Worm (Caenorhabditis elegans) whole organism, L2 larva: ENCODE measurements around the gene cdc-50.B.

Experiments
- C34F6.9 ChIP-seq: fragments of 150-350 bp; optimal IDR thresholded peaks from 2 replicates; lab custom pipeline; 2014; ENCODE audit warnings: missing biosample characterization, missing genetic modification characterization
- F13H6.1 ChIP-seq: sonication (generic microtip); optimal IDR thresholded peaks from 2 replicates; lab custom pipeline; 2016; ENCODE audit warnings: missing genetic modification characterization, missing compliant biosample characterization
- R02D3.7 ChIP-seq: fragments of 150-350 bp; optimal IDR thresholded peaks from 2 replicates; lab custom pipeline; 2014; ENCODE audit warnings: missing biosample characterization, missing genetic modification characterization
- Y55F3AM.14 ChIP-seq: fragments of 200-800 bp; sonication (Bioruptor generic); optimal IDR thresholded peaks from 2 replicates; lab custom pipeline; 2018; ENCODE audit warnings: mild to moderate bottlenecking, missing genetic modification characterization, missing compliant biosample characterization
- alr-1 ChIP-seq: fragments of 150-350 bp; optimal IDR thresholded peaks from 2 replicates; lab custom pipeline; 2014; ENCODE audit warnings: missing biosample characterization, missing genetic modification characterization
- aly-2 ChIP-seq: fragments of 150-350 bp; optimal IDR thresholded peaks from 2 replicates; lab custom pipeline; 2014; ENCODE audit warnings: missing biosample characterization, missing genetic modification characterization
- ama-1 ChIP-seq: fragments of 150-350 bp; optimal IDR thresholded peaks from 2 replicates; lab custom pipeline; 2018; ENCODE audit warnings: inconsistent platforms
- blmp-1 ChIP-seq: sonication (generic microtip); optimal IDR thresholded peaks from 2 replicates; lab custom pipeline; 2017; ENCODE audit warnings: missing genetic modification characterization, mild to moderate bottlenecking, missing compliant biosample characterization, antibody characterized with exemption, moderate library complexity; ENCODE audit not compliant: insufficient read depth
- ceh-16 ChIP-seq: fragments of 150-350 bp; optimal IDR thresholded peaks from 2 replicates; lab custom pipeline; 2014; ENCODE audit warnings: missing biosample characterization, missing genetic modification characterization
- ceh-82 ChIP-seq: fragments of 150-350 bp; optimal IDR thresholded peaks from 2 replicates; lab custom pipeline; 2014; ENCODE audit warnings: missing biosample characterization, missing genetic modification characterization
- crh-2 ChIP-seq: sonication (generic microtip); optimal IDR thresholded peaks from 2 replicates; lab custom pipeline; 2017; ENCODE audit warnings: missing biosample characterization, missing genetic modification characterization
- dmd-4 ChIP-seq: sonication (generic microtip); optimal IDR thresholded peaks from 2 replicates; lab custom pipeline; 2017; ENCODE audit warnings: missing biosample characterization, missing genetic modification characterization
- egl-27 ChIP-seq: sonication (generic microtip); optimal IDR thresholded peaks from 3 replicates; lab custom pipeline; 2017; ENCODE audit warnings: missing biosample characterization, missing genetic modification reagents, missing genetic modification characterization
- elt-1 ChIP-seq: fragments of 150-350 bp; optimal IDR thresholded peaks from 2 replicates; lab custom pipeline; 2014; ENCODE audit warnings: missing biosample characterization, missing genetic modification characterization
- elt-3 ChIP-seq: sonication (generic microtip); optimal IDR thresholded peaks from 2 replicates; lab custom pipeline; 2017; ENCODE audit warnings: missing biosample characterization, missing genetic modification characterization
- fos-1 ChIP-seq: fragments of 150-350 bp; optimal IDR thresholded peaks from 2 replicates; lab custom pipeline; 2014; ENCODE audit warnings: missing biosample characterization, missing genetic modification characterization
- gmeb-1 ChIP-seq: fragments of 150-350 bp; optimal IDR thresholded peaks from 2 replicates; lab custom pipeline; 2014; ENCODE audit warnings: missing biosample characterization, missing genetic modification characterization
- lin-11 ChIP-seq: fragments of 150-350 bp; sonication (generic microtip); optimal IDR thresholded peaks from 2 replicates; lab custom pipeline; 2014; ENCODE audit warnings: missing biosample characterization, missing genetic modification characterization, inconsistent platforms, mixed read lengths
- lin-39 ChIP-seq: fragments of 150-350 bp; optimal IDR thresholded peaks from 2 replicates; lab custom pipeline; 2014; ENCODE audit warnings: missing biosample characterization, missing genetic modification reagents, missing genetic modification characterization
- lsy-2 ChIP-seq, 2 experiments: fragments of 150-350 bp in 1 of 2; sonication (generic microtip) in 1 of 2; optimal IDR thresholded peaks; 2 replicates each; lab custom pipeline; 2014 to 2017; ENCODE audit warnings: missing biosample characterization in 2 of 2, missing genetic modification characterization in 2 of 2
- mab-5 ChIP-seq: fragments of 150-350 bp; optimal IDR thresholded peaks from 2 replicates; lab custom pipeline; 2014; ENCODE audit warnings: missing biosample characterization, missing genetic modification characterization
- mbf-1 ChIP-seq: sonication (generic microtip); optimal IDR thresholded peaks from 2 replicates; lab custom pipeline; 2017; ENCODE audit warnings: missing biosample characterization, missing genetic modification characterization
- mdl-1 ChIP-seq, 2 experiments: fragments of 150-350 bp in 1 of 2; sonication (generic microtip) in 1 of 2; optimal IDR thresholded peaks; 2 replicates each; lab custom pipeline; 2017; ENCODE audit warnings: missing biosample characterization in 2 of 2, missing genetic modification characterization in 2 of 2
- nhr-10 ChIP-seq: sonication (generic microtip); optimal IDR thresholded peaks from 2 replicates; lab custom pipeline; 2017; ENCODE audit warnings: missing biosample characterization, missing genetic modification characterization
- nhr-11 ChIP-seq: fragments of 150-350 bp; optimal IDR thresholded peaks from 2 replicates; lab custom pipeline; 2014; ENCODE audit warnings: missing biosample characterization, missing genetic modification characterization
- nhr-12 ChIP-seq: fragments of 150-350 bp; optimal IDR thresholded peaks from 2 replicates; lab custom pipeline; 2014; ENCODE audit warnings: missing biosample characterization, missing genetic modification characterization
- nhr-129 ChIP-seq: fragments of 150-350 bp; optimal IDR thresholded peaks from 2 replicates; lab custom pipeline; 2014; ENCODE audit warnings: missing biosample characterization, missing genetic modification characterization
- nhr-21 ChIP-seq: fragments of 150-350 bp; optimal IDR thresholded peaks from 2 replicates; lab custom pipeline; 2014; ENCODE audit warnings: missing biosample characterization, missing genetic modification characterization
- nhr-23 ChIP-seq: fragments of 150-350 bp; optimal IDR thresholded peaks from 2 replicates; lab custom pipeline; 2014; ENCODE audit warnings: missing biosample characterization, missing genetic modification reagents, missing genetic modification characterization
- nhr-237 ChIP-seq: fragments of 150-350 bp; optimal IDR thresholded peaks from 2 replicates; lab custom pipeline; 2014; ENCODE audit warnings: missing biosample characterization, missing genetic modification characterization
- nhr-25 ChIP-seq: fragments of 150-350 bp; sonication (generic microtip); optimal IDR thresholded peaks from 3 replicates; lab custom pipeline; 2014; ENCODE audit warnings: missing biosample characterization, missing genetic modification characterization
- nhr-6 ChIP-seq: fragments of 150-350 bp; optimal IDR thresholded peaks from 2 replicates; lab custom pipeline; 2014; ENCODE audit warnings: missing biosample characterization, missing genetic modification characterization
- nhr-77 ChIP-seq: fragments of 150-350 bp; optimal IDR thresholded peaks from 2 replicates; lab custom pipeline; 2014; ENCODE audit warnings: missing biosample characterization, missing genetic modification characterization
- peb-1 ChIP-seq: fragments of 150-350 bp; optimal IDR thresholded peaks from 2 replicates; lab custom pipeline; 2014; ENCODE audit warnings: missing biosample characterization, missing genetic modification characterization
- sem-4 ChIP-seq: fragments of 150-350 bp; optimal IDR thresholded peaks from 2 replicates; lab custom pipeline; 2014; ENCODE audit warnings: missing biosample characterization, missing genetic modification reagents, missing genetic modification characterization
- skn-1 ChIP-seq: sonication (generic microtip); optimal IDR thresholded peaks from 2 replicates; lab custom pipeline; 2017; ENCODE audit warnings: missing biosample characterization, missing genetic modification characterization
- sma-3 ChIP-seq: sonication (generic microtip); optimal IDR thresholded peaks from 2 replicates; lab custom pipeline; 2016; ENCODE audit warnings: missing genetic modification reagents, missing genetic modification characterization, missing compliant biosample characterization
- sma-9 ChIP-seq, 2 experiments: fragments of 150-350 bp in 1 of 2; sonication (generic microtip) in 1 of 2; optimal IDR thresholded peaks; 2 replicates each; lab custom pipeline; 2014 to 2016; ENCODE audit warnings: missing genetic modification characterization in 2 of 2, mild to moderate bottlenecking in 1 of 2, missing biosample characterization in 1 of 2, missing compliant biosample characterization in 1 of 2, missing genetic modification reagents in 1 of 2, moderate library complexity in 1 of 2
- snpc-4 ChIP-seq: fragments of 150-350 bp; optimal IDR thresholded peaks from 2 replicates; lab custom pipeline; 2014; ENCODE audit warnings: missing biosample characterization, missing genetic modification characterization
- unc-39 ChIP-seq: fragments of 150-350 bp; optimal IDR thresholded peaks from 2 replicates; lab custom pipeline; 2014; ENCODE audit warnings: missing biosample characterization, missing genetic modification characterization
- unc-55 ChIP-seq: fragments of 150-350 bp; sonication (generic microtip); optimal IDR thresholded peaks from 3 replicates; lab custom pipeline; 2014; ENCODE audit warnings: missing biosample characterization, missing genetic modification reagents, missing genetic modification characterization
- unc-62 ChIP-seq: fragments of 150-350 bp; optimal IDR thresholded peaks from 2 replicates; lab custom pipeline; 2014; ENCODE audit warnings: missing biosample characterization, missing genetic modification reagents, missing genetic modification characterization
- zag-1 ChIP-seq: fragments of 150-350 bp; optimal IDR thresholded peaks from 2 replicates; lab custom pipeline; 2014; ENCODE audit warnings: missing biosample characterization, missing genetic modification characterization
- ztf-1 ChIP-seq: fragments of 200-800 bp; sonication (Bioruptor generic); conservative IDR thresholded peaks from 2 replicates; pipeline ENCODE4 v1.3.6; 2022; ENCODE audit warnings: missing genetic modification characterization, missing compliant biosample characterization
- ztf-11 ChIP-seq: sonication (generic microtip); optimal IDR thresholded peaks from 2 replicates; lab custom pipeline; 2017; ENCODE audit warnings: missing biosample characterization, missing genetic modification characterization
- ztf-4 ChIP-seq: fragments of 150-350 bp; optimal IDR thresholded peaks from 2 replicates; lab custom pipeline; 2014; ENCODE audit warnings: missing biosample characterization, missing genetic modification characterization

The cdc-50.B gene

ce11 chrIV:8793223-8793622, 28.6 kb downstream of the cdc-50.B start:
- no peak for TF ChIP-seq snpc-4 (tag; lab: Kevin White, UChicago)
- TF ChIP-seq nhr-237 (tag; lab: Kevin White, UChicago), result no peak
- TF ChIP-seq mab-5 (tag; lab: Kevin White, UChicago), result no peak
- no peak for TF ChIP-seq mbf-1 (tag; lab: Kevin White, UChicago)
- TF ChIP-seq ceh-16 (tag; lab: Kevin White, UChicago), result no peak
- peak; percentile 57 for TF ChIP-seq nhr-25 (tag; lab: Kevin White, UChicago)
- TF ChIP-seq blmp-1 (tag; lab: Kevin White, UChicago), result peak; percentile 74
- no peak for TF ChIP-seq C34F6.9 (tag; lab: Kevin White, UChicago)
- no peak for TF ChIP-seq lin-11
- TF ChIP-seq peb-1 (tag; lab: Kevin White, UChicago), result no peak
- peak; percentile 79 for TF ChIP-seq sma-9 (GFP tag; optimal IDR thresholded peaks at IDR 0.05; lab: Kevin White, UChicago)
- TF ChIP-seq sma-9 (tag; optimal IDR thresholded peaks at IDR 0.05; lab: Kevin White, UChicago), result no peak
- TF ChIP-seq nhr-77 (tag; lab: Kevin White, UChicago), result no peak
- TF ChIP-seq nhr-21 (tag; lab: Kevin White, UChicago), result peak; percentile 77
- peak; percentile 38 for TF ChIP-seq Y55F3AM.14 (GFP tag; lab: Kevin White, UChicago)
- TF ChIP-seq elt-1 (tag; lab: Kevin White, UChicago), result no peak
- peak; percentile 61 for TF ChIP-seq egl-27 (tag; lab: Kevin White, UChicago)
- no peak for TF ChIP-seq ceh-82 (tag; lab: Kevin White, UChicago)
- TF ChIP-seq sma-3 (GFP tag; lab: Kevin White, UChicago), result peak; percentile 68
- TF ChIP-seq unc-39 (tag; lab: Kevin White, UChicago), result no peak
- peak; percentile 8 for TF ChIP-seq F13H6.1
- TF ChIP-seq nhr-12, result no peak
- no peak for TF ChIP-seq ztf-4 (tag; lab: Kevin White, UChicago)
- TF ChIP-seq dmd-4 (tag; lab: Kevin White, UChicago), result no peak
- no peak for TF ChIP-seq nhr-6 (tag; lab: Kevin White, UChicago)
- TF ChIP-seq sem-4 (tag; lab: Kevin White, UChicago), result peak; percentile 42
- TF ChIP-seq ama-1 (lab: Kevin White, UChicago), result no peak
- peak; percentile 92 for TF ChIP-seq fos-1

ce11 chrIV:8794895-8795665, 30.4 kb downstream of the cdc-50.B start:
- TF ChIP-seq nhr-237 (tag; lab: Kevin White, UChicago) (no peak), elt-1 (tag; lab: Kevin White, UChicago) (no peak), gmeb-1 (peak; percentile 17), sma-9 (GFP tag; optimal IDR thresholded peaks at IDR 0.05; lab: Kevin White, UChicago) (peak; percentile 90), sma-9 (tag; optimal IDR thresholded peaks at IDR 0.05; lab: Kevin White, UChicago) (no peak), lsy-2 (tag; optimal IDR thresholded peaks at IDR 0.05; lab: Kevin White, UChicago) (peak; percentile 1 to 67), blmp-1 (tag; lab: Kevin White, UChicago) (peak; percentile 88), nhr-11 (tag; lab: Kevin White, UChicago) (no peak), alr-1 (tag; lab: Kevin White, UChicago) (no peak), unc-62 (peak; percentile 45), sma-3 (GFP tag; lab: Kevin White, UChicago) (peak; percentile 77), ama-1 (lab: Kevin White, UChicago) (no peak), nhr-25 (tag; lab: Kevin White, UChicago) (peak; percentile 89), ztf-1 (GFP tag; lab: Robert Waterston, UW) (no peak), elt-3 (tag; lab: Kevin White, UChicago) (no peak), lin-39 (tag; lab: Kevin White, UChicago) (no peak), unc-39 (tag; lab: Kevin White, UChicago) (peak; percentile 29), F13H6.1 (peak; percentile 93), nhr-10 (tag; lab: Kevin White, UChicago) (no peak), mab-5 (tag; lab: Kevin White, UChicago) (peak; percentile 31), dmd-4 (tag; lab: Kevin White, UChicago) (no peak), zag-1 (tag; lab: Kevin White, UChicago) (peak; percentile 82), ztf-11 (tag; lab: Kevin White, UChicago) (no peak), fos-1 (peak; percentile 80), nhr-21 (tag; lab: Kevin White, UChicago) (peak; percentile 89), peb-1 (tag; lab: Kevin White, UChicago) (no peak), nhr-23 (tag; lab: Kevin White, UChicago) (no peak), aly-2 (tag; lab: Kevin White, UChicago) (no peak), nhr-6 (tag; lab: Kevin White, UChicago) (peak; percentile 70), skn-1 (tag; lab: Kevin White, UChicago) (no peak), Y55F3AM.14 (GFP tag; lab: Kevin White, UChicago) (peak; percentile 97), unc-55 (GFP tag; lab: Kevin White, UChicago) (peak; percentile 56), mbf-1 (tag; lab: Kevin White, UChicago) (no peak), nhr-12 (no peak), mdl-1 (tag; optimal IDR thresholded peaks at IDR 0.05; lab: Kevin White, UChicago) (peak; percentile 80 to 93), ztf-4 (tag; lab: Kevin White, UChicago) (peak; percentile 87), R02D3.7 (no peak), ceh-16 (tag; lab: Kevin White, UChicago) (peak; percentile 97), crh-2 (tag; lab: Kevin White, UChicago) (peak; percentile 89), nhr-129 (tag; lab: Kevin White, UChicago) (peak; percentile 71), nhr-77 (tag; lab: Kevin White, UChicago) (no peak), lin-11 (peak; percentile 44), sem-4 (tag; lab: Kevin White, UChicago) (peak; percentile 87), snpc-4 (tag; lab: Kevin White, UChicago) (peak; percentile 10)
